Worm (Caenorhabditis elegans) whole organism, L2 larva: ENCODE data around the gene lin-45.
A peak's percentile ranks its signal among the peaks of the same experiment; 100 is the strongest.

Experiments
- C34F6.9 ChIP-seq: fragments of 150-350 bp; optimal IDR thresholded peaks from 2 replicates; lab custom pipeline; 2014; ENCODE audit warnings: missing biosample characterization, missing genetic modification characterization
- F13H6.1 ChIP-seq: sonication (generic microtip); optimal IDR thresholded peaks from 2 replicates; lab custom pipeline; 2016; ENCODE audit warnings: missing genetic modification characterization, missing compliant biosample characterization
- Y55F3AM.14 ChIP-seq: fragments of 200-800 bp; sonication (Bioruptor generic); optimal IDR thresholded peaks from 2 replicates; lab custom pipeline; 2018; ENCODE audit warnings: mild to moderate bottlenecking, missing genetic modification characterization, missing compliant biosample characterization
- ZK546.5 ChIP-seq: sonication (generic microtip); optimal IDR thresholded peaks from 2 replicates; lab custom pipeline; 2017; ENCODE audit warnings: missing biosample characterization, missing genetic modification characterization
- blmp-1 ChIP-seq: sonication (generic microtip); optimal IDR thresholded peaks from 2 replicates; lab custom pipeline; 2017; ENCODE audit warnings: missing genetic modification characterization, mild to moderate bottlenecking, missing compliant biosample characterization, antibody characterized with exemption, moderate library complexity; ENCODE audit not compliant: insufficient read depth
- ceh-82 ChIP-seq: fragments of 150-350 bp; optimal IDR thresholded peaks from 2 replicates; lab custom pipeline; 2014; ENCODE audit warnings: missing biosample characterization, missing genetic modification characterization
- crh-2 ChIP-seq: sonication (generic microtip); optimal IDR thresholded peaks from 2 replicates; lab custom pipeline; 2017; ENCODE audit warnings: missing biosample characterization, missing genetic modification characterization
- dmd-4 ChIP-seq: sonication (generic microtip); optimal IDR thresholded peaks from 2 replicates; lab custom pipeline; 2017; ENCODE audit warnings: missing biosample characterization, missing genetic modification characterization
- egl-27 ChIP-seq: sonication (generic microtip); optimal IDR thresholded peaks from 3 replicates; lab custom pipeline; 2017; ENCODE audit warnings: missing biosample characterization, missing genetic modification reagents, missing genetic modification characterization
- elt-1 ChIP-seq: fragments of 150-350 bp; optimal IDR thresholded peaks from 2 replicates; lab custom pipeline; 2014; ENCODE audit warnings: missing biosample characterization, missing genetic modification characterization
- fos-1 ChIP-seq: fragments of 150-350 bp; optimal IDR thresholded peaks from 2 replicates; lab custom pipeline; 2014; ENCODE audit warnings: missing biosample characterization, missing genetic modification characterization
- lin-11 ChIP-seq: fragments of 150-350 bp; sonication (generic microtip); optimal IDR thresholded peaks from 2 replicates; lab custom pipeline; 2014; ENCODE audit warnings: missing biosample characterization, missing genetic modification characterization, inconsistent platforms, mixed read lengths
- lin-13 ChIP-seq: fragments of 150-350 bp; optimal IDR thresholded peaks from 2 replicates; lab custom pipeline; 2014; ENCODE audit warnings: missing biosample characterization, missing genetic modification reagents, missing genetic modification characterization
- lin-39 ChIP-seq: fragments of 150-350 bp; optimal IDR thresholded peaks from 2 replicates; lab custom pipeline; 2014; ENCODE audit warnings: missing biosample characterization, missing genetic modification reagents, missing genetic modification characterization
- lsy-2 ChIP-seq, 2 experiments: fragments of 150-350 bp in 1 of 2; sonication (generic microtip) in 1 of 2; optimal IDR thresholded peaks; 2 replicates each; lab custom pipeline; 2014 to 2017; ENCODE audit warnings: missing biosample characterization in 2 of 2, missing genetic modification characterization in 2 of 2
- mdl-1 ChIP-seq, 2 experiments: fragments of 150-350 bp in 1 of 2; sonication (generic microtip) in 1 of 2; optimal IDR thresholded peaks; 2 replicates each; lab custom pipeline; 2017; ENCODE audit warnings: missing biosample characterization in 2 of 2, missing genetic modification characterization in 2 of 2
- nhr-11 ChIP-seq: fragments of 150-350 bp; optimal IDR thresholded peaks from 2 replicates; lab custom pipeline; 2014; ENCODE audit warnings: missing biosample characterization, missing genetic modification characterization
- nhr-12 ChIP-seq: fragments of 150-350 bp; optimal IDR thresholded peaks from 2 replicates; lab custom pipeline; 2014; ENCODE audit warnings: missing biosample characterization, missing genetic modification characterization
- nhr-129 ChIP-seq: fragments of 150-350 bp; optimal IDR thresholded peaks from 2 replicates; lab custom pipeline; 2014; ENCODE audit warnings: missing biosample characterization, missing genetic modification characterization
- nhr-23 ChIP-seq: fragments of 150-350 bp; optimal IDR thresholded peaks from 2 replicates; lab custom pipeline; 2014; ENCODE audit warnings: missing biosample characterization, missing genetic modification reagents, missing genetic modification characterization
- nhr-25 ChIP-seq: fragments of 150-350 bp; sonication (generic microtip); optimal IDR thresholded peaks from 3 replicates; lab custom pipeline; 2014; ENCODE audit warnings: missing biosample characterization, missing genetic modification characterization
- nhr-6 ChIP-seq: fragments of 150-350 bp; optimal IDR thresholded peaks from 2 replicates; lab custom pipeline; 2014; ENCODE audit warnings: missing biosample characterization, missing genetic modification characterization
- peb-1 ChIP-seq: fragments of 150-350 bp; optimal IDR thresholded peaks from 2 replicates; lab custom pipeline; 2014; ENCODE audit warnings: missing biosample characterization, missing genetic modification characterization
- sem-4 ChIP-seq: fragments of 150-350 bp; optimal IDR thresholded peaks from 2 replicates; lab custom pipeline; 2014; ENCODE audit warnings: missing biosample characterization, missing genetic modification reagents, missing genetic modification characterization
- skn-1 ChIP-seq: sonication (generic microtip); optimal IDR thresholded peaks from 2 replicates; lab custom pipeline; 2017; ENCODE audit warnings: missing biosample characterization, missing genetic modification characterization
- sma-3 ChIP-seq: sonication (generic microtip); optimal IDR thresholded peaks from 2 replicates; lab custom pipeline; 2016; ENCODE audit warnings: missing genetic modification reagents, missing genetic modification characterization, missing compliant biosample characterization
- sma-9 ChIP-seq, 2 experiments: fragments of 150-350 bp in 1 of 2; sonication (generic microtip) in 1 of 2; optimal IDR thresholded peaks; 2 replicates each; lab custom pipeline; 2014 to 2016; ENCODE audit warnings: missing genetic modification characterization in 2 of 2, mild to moderate bottlenecking in 1 of 2, missing biosample characterization in 1 of 2, missing compliant biosample characterization in 1 of 2, missing genetic modification reagents in 1 of 2, moderate library complexity in 1 of 2
- snpc-4 ChIP-seq: fragments of 150-350 bp; optimal IDR thresholded peaks from 2 replicates; lab custom pipeline; 2014; ENCODE audit warnings: missing biosample characterization, missing genetic modification characterization
- unc-39 ChIP-seq: fragments of 150-350 bp; optimal IDR thresholded peaks from 2 replicates; lab custom pipeline; 2014; ENCODE audit warnings: missing biosample characterization, missing genetic modification characterization
- unc-55 ChIP-seq: fragments of 150-350 bp; sonication (generic microtip); optimal IDR thresholded peaks from 3 replicates; lab custom pipeline; 2014; ENCODE audit warnings: missing biosample characterization, missing genetic modification reagents, missing genetic modification characterization
- unc-62 ChIP-seq: fragments of 150-350 bp; optimal IDR thresholded peaks from 2 replicates; lab custom pipeline; 2014; ENCODE audit warnings: missing biosample characterization, missing genetic modification reagents, missing genetic modification characterization
- zag-1 ChIP-seq: fragments of 150-350 bp; optimal IDR thresholded peaks from 2 replicates; lab custom pipeline; 2014; ENCODE audit warnings: missing biosample characterization, missing genetic modification characterization
- ztf-1 ChIP-seq: fragments of 200-800 bp; sonication (Bioruptor generic); conservative IDR thresholded peaks from 2 replicates; pipeline ENCODE4 v1.3.6; 2022; ENCODE audit warnings: missing genetic modification characterization, missing compliant biosample characterization
- ztf-4 ChIP-seq: fragments of 150-350 bp; optimal IDR thresholded peaks from 2 replicates; lab custom pipeline; 2014; ENCODE audit warnings: missing biosample characterization, missing genetic modification characterization

Gene lin-45

ce11 chrIV:6777156-6777555 lies 28.8 kb upstream of the lin-45 start:
- TF ChIP-seq unc-55, result no peak
- no peak for TF ChIP-seq ztf-4
- no peak for TF ChIP-seq unc-39 (tag; lab: Kevin White, UChicago)
- no peak for TF ChIP-seq ZK546.5 (tag; lab: Kevin White, UChicago)
- no peak for TF ChIP-seq sma-9 (GFP tag; optimal IDR thresholded peaks at IDR 0.05; lab: Kevin White, UChicago)
- TF ChIP-seq sma-9 (tag; optimal IDR thresholded peaks at IDR 0.05; lab: Kevin White, UChicago), result no peak
- no peak for TF ChIP-seq egl-27
- TF ChIP-seq ceh-82, result no peak
- TF ChIP-seq peb-1 (tag; lab: Kevin White, UChicago), result no peak
- TF ChIP-seq elt-1, result no peak
- TF ChIP-seq nhr-129 (tag; lab: Kevin White, UChicago), result no peak
- no peak for TF ChIP-seq C34F6.9 (tag; lab: Kevin White, UChicago)
- TF ChIP-seq Y55F3AM.14, result no peak
- no peak for TF ChIP-seq nhr-25 (tag; lab: Kevin White, UChicago)
- no peak for TF ChIP-seq dmd-4 (tag; lab: Kevin White, UChicago)
- TF ChIP-seq unc-62 (GFP tag; lab: Kevin White, UChicago), result no peak
- no peak for TF ChIP-seq blmp-1 (tag; lab: Kevin White, UChicago)
- TF ChIP-seq lsy-2 (tag; optimal IDR thresholded peaks at IDR 0.05; lab: Kevin White, UChicago), result no peak
- TF ChIP-seq skn-1 (tag; lab: Kevin White, UChicago), result no peak

ce11 chrIV:6771556-6771955 lies 23.2 kb upstream of the lin-45 start:
- TF ChIP-seq lin-39 (tag; lab: Kevin White, UChicago), result no peak

ce11 chrIV:6770407-6770883 lies 22.1 kb upstream of the lin-45 start, which contains the start of gene anat-1:
Gene anat-1 (plus strand): TSS chrIV:6770833.
- TF ChIP-seq nhr-6, result no peak
- TF ChIP-seq fos-1 (tag; lab: Kevin White, UChicago), result peak; percentile 24

ce11 chrIV:6767240-6767639 lies 18.9 kb upstream of the lin-45 start:
- no peak for TF ChIP-seq skn-1 (tag; lab: Kevin White, UChicago)
- TF ChIP-seq lsy-2 (tag; optimal IDR thresholded peaks at IDR 0.05; lab: Kevin White, UChicago), result peak in 1 of 2 experiments; percentile 83
- peak; percentile 78 for TF ChIP-seq nhr-129 (tag; lab: Kevin White, UChicago)
- TF ChIP-seq sma-3 (GFP tag; lab: Kevin White, UChicago), result no peak
- peak; percentile 51 for TF ChIP-seq F13H6.1 (tag; lab: Kevin White, UChicago)
- no peak for TF ChIP-seq snpc-4 (tag; lab: Kevin White, UChicago)
- TF ChIP-seq unc-39 (tag; lab: Kevin White, UChicago), result no peak
- TF ChIP-seq blmp-1 (tag; lab: Kevin White, UChicago), result peak; percentile 83
- TF ChIP-seq crh-2, result peak; percentile 83
- TF ChIP-seq nhr-23 (tag; lab: Kevin White, UChicago), result no peak
- TF ChIP-seq zag-1 (tag; lab: Kevin White, UChicago), result peak; percentile 63
- TF ChIP-seq fos-1 (tag; lab: Kevin White, UChicago), result peak; percentile 67
- peak in 1 of 2 experiments; percentile 44 for TF ChIP-seq mdl-1 (tag; optimal IDR thresholded peaks at IDR 0.05; lab: Kevin White, UChicago)
- TF ChIP-seq nhr-6, result peak; percentile 73
- peak; percentile 87 for TF ChIP-seq unc-55
- TF ChIP-seq sma-9 (GFP tag; optimal IDR thresholded peaks at IDR 0.05; lab: Kevin White, UChicago), result peak; percentile 58
- no peak for TF ChIP-seq sma-9 (tag; optimal IDR thresholded peaks at IDR 0.05; lab: Kevin White, UChicago)
- no peak for TF ChIP-seq lin-39 (tag; lab: Kevin White, UChicago)
- no peak for TF ChIP-seq ceh-82
- TF ChIP-seq lin-13, result peak; percentile 22
- TF ChIP-seq C34F6.9 (tag; lab: Kevin White, UChicago), result peak; percentile 94

- TF ChIP-seq unc-39 (tag; lab: Kevin White, UChicago), result no peak
- no peak for TF ChIP-seq ztf-1 (GFP tag; lab: Robert Waterston, UW)
- no peak for TF ChIP-seq lsy-2 (tag; optimal IDR thresholded peaks at IDR 0.05; lab: Kevin White, UChicago)
- TF ChIP-seq ZK546.5 (tag; lab: Kevin White, UChicago), result no peak
- no peak for TF ChIP-seq lin-11 (tag; lab: Kevin White, UChicago)
- TF ChIP-seq Y55F3AM.14, result no peak
- TF ChIP-seq nhr-12 (tag; lab: Kevin White, UChicago), result no peak
- no peak for TF ChIP-seq sma-9 (GFP tag; optimal IDR thresholded peaks at IDR 0.05; lab: Kevin White, UChicago)
- TF ChIP-seq sma-9 (tag; optimal IDR thresholded peaks at IDR 0.05; lab: Kevin White, UChicago), result no peak
- TF ChIP-seq sem-4, result no peak
- no peak for TF ChIP-seq nhr-11 (tag; lab: Kevin White, UChicago)
- TF ChIP-seq sma-3 (GFP tag; lab: Kevin White, UChicago), result no peak
These were observed 14.0 kb upstream of the lin-45 start, which contains the start of gene spd-3 for ce11 chrIV:6762416-6762815. Gene spd-3 (plus strand): TSS chrIV:6762716.
